Fruit fly (Drosophila melanogaster) S2 (cell line): ENCODE data around the gene CG12994.

ENCODE experiments used
- CG8478 ChIP-seq: fragments of >200 bp; optimal IDR thresholded peaks from 2 replicates; lab custom pipeline; 2018
- CTCF ChIP-seq, 2 experiments: fragments of >200 bp; optimal IDR thresholded peaks; 2 replicates each; lab custom pipeline; 2018

DNA sequence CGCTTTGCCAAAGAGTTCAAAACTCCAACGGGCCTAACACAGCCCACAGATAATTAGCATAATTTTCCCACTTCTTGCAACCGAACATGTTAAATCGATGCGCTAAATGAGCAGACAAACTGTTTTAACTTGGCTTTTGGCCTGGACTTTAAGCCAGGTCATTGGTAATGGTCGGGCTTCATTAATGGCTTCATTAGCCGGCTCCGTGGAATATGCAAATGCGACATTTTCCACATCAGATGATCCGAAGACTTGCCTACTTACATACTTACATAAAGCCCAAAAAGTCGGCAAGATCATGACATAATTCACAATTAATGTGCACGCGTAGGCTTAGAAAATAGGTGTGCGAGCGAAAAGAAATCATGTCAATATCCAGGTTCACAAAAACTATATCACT is 34.6 kb upstream of the CG12994 start:
- TF ChIP-seq CTCF (optimal IDR thresholded peaks at IDR 0.05; lab: Kevin White, UChicago) (no peak), CG8478 (lab: Kevin White, UChicago) (no peak)
